Fruit fly (Drosophila melanogaster) whole organism, embryonic: ENCODE data around the gene ssp.

Source experiments
- CG13296 ChIP-seq: fragments of 200-800 bp; sonication (Bioruptor generic); optimal IDR thresholded peaks from 3 replicates; lab custom pipeline; 2018; ENCODE audit warnings: missing biosample characterization, mild to moderate bottlenecking, missing genetic modification characterization
- CG2712 ChIP-seq: fragments of 200-800 bp; optimal IDR thresholded peaks from 3 replicates; lab custom pipeline; 2019; ENCODE audit warnings: missing biosample characterization, mild to moderate bottlenecking, missing genetic modification characterization, moderate library complexity
- CG31224 ChIP-seq: fragments of 200-800 bp; sonication (Bioruptor generic); IDR thresholded peaks from 2 replicates; pipeline ENCODE4 v1.3.6; 2022; ENCODE audit warnings: missing biosample characterization, missing genetic modification characterization
- CG32772 ChIP-seq: fragments of 200-800 bp; sonication (Bioruptor generic); IDR thresholded peaks from 2 replicates; pipeline ENCODE4 v1.3.6; 2022; ENCODE audit warnings: missing biosample characterization, missing genetic modification characterization
- CG7963 ChIP-seq: fragments of 200-800 bp; sonication (Bioruptor generic); IDR thresholded peaks from 3 replicates; pipeline ENCODE4 v1.3.6; 2022; ENCODE audit warnings: missing biosample characterization, missing genetic modification characterization; ENCODE audit not compliant: partially characterized antibody
- CG9727 ChIP-seq: fragments of 200-800 bp; sonication (Bioruptor generic); optimal IDR thresholded peaks from 3 replicates; lab custom pipeline; 2017; ENCODE audit warnings: missing biosample characterization, mild to moderate bottlenecking, missing genetic modification characterization
- ERR ChIP-seq: fragments of 200-800 bp; sonication (Bioruptor generic); optimal IDR thresholded peaks from 2 replicates; lab custom pipeline; 2016; ENCODE audit warnings: missing biosample characterization, missing genetic modification characterization
- NC2β ChIP-seq: fragments of 200-800 bp; sonication (Bioruptor generic); optimal IDR thresholded peaks from 2 replicates; lab custom pipeline; 2016; ENCODE audit warnings: missing biosample characterization, missing genetic modification characterization
- Opbp ChIP-seq: fragments of 200-800 bp; sonication (Bioruptor generic); IDR thresholded peaks from 3 replicates; pipeline ENCODE4 v1.3.6; 2022; ENCODE audit warnings: missing biosample characterization, missing genetic modification characterization; ENCODE audit not compliant: partially characterized antibody
- Sox102F ChIP-seq: fragments of 200-800 bp; sonication (Bioruptor generic); optimal IDR thresholded peaks from 2 replicates; lab custom pipeline; 2018; ENCODE audit warnings: missing biosample characterization, mild to moderate bottlenecking, missing genetic modification characterization, moderate library complexity
- al ChIP-seq: fragments of 200-800 bp; sonication (Bioruptor generic); IDR thresholded peaks from 2 replicates; pipeline ENCODE4 v1.3.6; 2022; ENCODE audit warnings: missing biosample characterization, missing genetic modification characterization
- ara ChIP-seq: fragments of 200-800 bp; sonication (Bioruptor generic); IDR thresholded peaks from 2 replicates; pipeline ENCODE4 v1.3.6; 2022; ENCODE audit warnings: missing biosample characterization, missing genetic modification characterization
- psq ChIP-seq: fragments of 200-800 bp; sonication (Bioruptor generic); optimal IDR thresholded peaks from 2 replicates; lab custom pipeline; 2017; ENCODE audit warnings: missing biosample characterization, missing genetic modification characterization
- tin ChIP-seq: fragments of 200-800 bp; sonication (Bioruptor generic); optimal IDR thresholded peaks from 3 replicates; lab custom pipeline; 2016; ENCODE audit warnings: missing biosample characterization, missing genetic modification characterization

- TF ChIP-seq al (GFP tag; lab: Robert Waterston, UW) (no peak), ara (no peak), tin (GFP tag; lab: Kevin White, UChicago) (no peak), CG9727 (GFP tag; lab: Kevin White, UChicago) (no peak), Sox102F (GFP tag; lab: Kevin White, UChicago) (no peak), Opbp (GFP tag; lab: Robert Waterston, UW) (no peak), CG31224 (GFP tag; lab: Robert Waterston, UW) (no peak), CG2712 (tag; lab: Kevin White, UChicago) (no peak), CG32772 (GFP tag; lab: Robert Waterston, UW) (no peak), CG13296 (no peak), ERR (no peak), CG7963 (GFP tag; lab: Robert Waterston, UW) (no peak), NC2β (GFP tag; lab: Kevin White, UChicago) (no peak), psq (GFP tag; lab: Kevin White, UChicago) (no peak)
Observed at dm6 chr3L:12108515-12108914, 9.5 kb upstream of the ssp start.
